Fruit fly (Drosophila melanogaster): ENCODE results near the gene CG31098.

The CG31098 gene

DNA sequence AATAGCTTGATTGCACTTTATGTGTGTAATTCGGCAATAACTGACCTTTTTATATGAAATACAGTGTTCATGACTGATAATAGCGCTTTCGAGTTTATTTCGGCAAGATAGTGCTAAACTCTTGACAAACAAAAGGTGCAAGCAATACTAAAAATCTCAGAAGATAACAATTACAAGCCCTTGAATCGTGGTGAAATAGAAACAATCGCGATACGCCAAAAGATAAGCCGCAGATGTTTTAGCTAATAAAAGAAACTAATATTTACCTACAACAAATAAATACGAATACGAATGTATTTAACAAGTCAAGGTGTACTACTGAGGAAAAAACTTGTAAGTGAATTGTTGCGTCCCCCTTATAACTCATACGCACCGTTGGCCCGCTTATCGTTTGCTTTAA is 17.5 kb downstream of the CG31098 start:
- peak; percentile 77 for TF ChIP-seq CG17801 (GFP tag; optimal IDR thresholded peaks at IDR 0.05; ENCODE audit: partially characterized antibody)

DNA sequence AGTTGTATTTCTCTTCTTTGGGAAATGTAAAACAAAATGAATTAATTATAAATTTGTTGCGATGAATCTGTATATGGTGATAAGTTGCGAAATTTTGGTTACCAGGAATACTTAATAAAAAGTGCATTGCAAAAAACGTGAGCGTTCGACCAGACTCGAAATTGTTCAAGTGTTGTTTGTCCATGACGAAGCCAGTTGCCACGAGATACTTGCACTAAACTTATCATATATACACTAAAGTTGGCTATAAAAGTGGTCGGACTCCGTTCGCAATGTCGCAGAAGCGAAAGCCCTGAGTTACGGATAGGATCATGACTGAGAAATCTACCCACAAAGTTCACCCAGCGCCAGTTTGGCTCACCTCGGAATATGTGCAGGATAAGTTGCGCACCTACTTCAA is 19.2 kb downstream of the CG31098 start, which contains the start of gene CG11878:
Gene CG11878 (plus strand): TSS at position 301 of the 400 bp plus-strand sequence.
- no peak for TF ChIP-seq CG17801 (GFP tag; optimal IDR thresholded peaks at IDR 0.05; ENCODE audit: partially characterized antibody)

DNA sequence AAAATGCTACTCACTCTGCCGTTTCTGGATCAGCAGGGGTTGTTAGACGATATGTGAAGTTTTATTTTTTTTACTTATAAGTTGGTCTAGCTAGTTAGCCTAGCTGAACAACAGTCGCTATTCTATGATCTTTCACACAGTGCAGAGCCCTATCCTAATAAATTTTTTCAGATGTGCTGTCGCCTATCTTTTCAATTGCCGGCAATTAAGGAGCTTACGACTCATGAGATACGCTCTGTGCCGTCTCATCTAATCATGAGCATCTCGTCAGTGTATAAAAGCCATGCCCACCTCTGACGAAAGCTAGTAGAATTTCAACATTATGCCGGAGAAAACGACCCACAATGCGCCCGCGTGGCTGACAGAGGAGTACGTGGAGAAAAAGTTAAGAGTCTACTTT is 22.9 kb downstream of the CG31098 start, which contains the start of the genes CG11889 and CG11891:
Gene CG11889 (plus strand): TSS at position 301 of the 400 bp plus-strand sequence.
Gene CG11891 (plus strand): TSS at position 301 of the 400 bp plus-strand sequence.
- no peak for TF ChIP-seq CG17801 (GFP tag; optimal IDR thresholded peaks at IDR 0.05; ENCODE audit: partially characterized antibody)

DNA sequence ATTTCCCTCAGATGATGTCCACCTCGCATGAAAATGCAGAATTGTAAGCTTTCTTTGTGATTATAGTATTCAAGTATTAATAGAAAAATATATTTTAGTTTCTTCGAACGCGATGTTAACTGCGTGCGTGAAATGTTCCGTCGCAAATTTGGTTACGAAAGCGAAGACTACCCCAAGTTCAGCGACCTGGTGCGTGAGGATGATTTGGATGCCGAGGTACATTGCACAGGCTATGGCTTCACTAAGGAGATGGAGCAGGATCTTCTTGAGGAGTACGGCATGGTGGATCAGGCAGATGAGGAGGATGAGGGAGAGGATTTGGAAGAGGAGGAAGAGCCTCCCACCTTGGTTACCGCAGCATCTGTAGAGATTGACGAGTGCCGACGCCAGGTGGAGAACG is 26.0 kb downstream of the CG31098 start:
- TF ChIP-seq CG17801 (GFP tag; optimal IDR thresholded peaks at IDR 0.05; ENCODE audit: partially characterized antibody) = no peak

DNA sequence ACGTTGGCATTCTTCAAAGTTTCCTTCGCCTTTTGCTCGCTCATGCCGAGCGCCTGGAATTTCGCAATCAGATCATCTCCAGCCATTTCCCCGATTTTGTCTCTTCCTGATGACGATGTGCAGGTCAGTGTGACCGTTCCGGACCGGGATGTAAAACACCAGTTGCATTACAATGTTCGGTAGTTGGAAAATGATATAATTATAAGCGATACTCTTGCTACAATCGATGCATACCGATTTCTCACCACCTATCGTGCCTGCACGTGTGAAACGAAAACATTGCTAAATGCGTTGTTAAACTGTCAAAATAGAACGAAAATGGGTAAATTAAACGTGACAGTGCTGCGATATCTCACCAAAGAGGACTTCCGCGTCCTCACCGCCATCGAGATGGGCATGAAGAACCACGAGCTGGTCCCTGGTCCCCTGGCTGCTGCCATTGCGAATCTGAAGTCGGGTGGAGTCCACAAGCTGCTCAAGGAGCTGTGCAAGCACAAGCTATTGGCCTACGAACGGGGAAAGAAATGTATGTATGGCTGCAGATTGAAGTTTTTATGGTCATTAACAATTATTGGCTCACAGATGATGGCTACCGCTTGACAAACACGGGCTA is 27.1 kb downstream of the CG31098 start, which contains the start of the genes GlnRS and RIOK2:
Gene GlnRS (minus strand): TSS at position 133 of the 613 bp plus-strand sequence.
Gene RIOK2 (plus strand): TSS at position 256 of the 613 bp plus-strand sequence.
- TF ChIP-seq CG17801 (GFP tag; optimal IDR thresholded peaks at IDR 0.05; ENCODE audit: partially characterized antibody) = peak; percentile 65

DNA sequence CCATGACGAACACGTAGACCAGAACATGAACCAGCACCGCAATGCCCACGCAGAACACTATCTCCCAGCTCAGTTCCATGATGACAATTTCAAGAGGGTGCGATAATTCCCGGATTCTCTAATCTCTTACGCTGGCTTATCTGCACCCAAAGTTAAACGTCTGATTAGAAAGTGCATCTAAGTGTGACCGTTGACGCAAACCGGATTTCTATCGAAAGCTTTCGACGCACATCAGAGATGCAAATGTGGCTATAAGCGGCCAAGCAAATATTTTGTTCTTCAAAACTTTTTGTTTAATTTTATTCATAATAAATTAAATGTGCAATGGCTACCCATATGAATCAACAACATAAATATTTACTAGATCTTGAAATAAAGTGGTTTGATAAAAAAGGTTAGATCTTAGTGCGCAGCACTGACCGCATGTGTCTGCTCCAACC is 30.4 kb downstream of the CG31098 start, which contains the start of the genes Kdsr and CG11858:
Gene Kdsr (minus strand): TSS at position 177 of the 440 bp plus-strand sequence.
Gene CG11858 (plus strand): TSS at position 420 of the 440 bp plus-strand sequence.
- TF ChIP-seq CG17801 (GFP tag; optimal IDR thresholded peaks at IDR 0.05; ENCODE audit: partially characterized antibody) = peak; percentile 83

DNA sequence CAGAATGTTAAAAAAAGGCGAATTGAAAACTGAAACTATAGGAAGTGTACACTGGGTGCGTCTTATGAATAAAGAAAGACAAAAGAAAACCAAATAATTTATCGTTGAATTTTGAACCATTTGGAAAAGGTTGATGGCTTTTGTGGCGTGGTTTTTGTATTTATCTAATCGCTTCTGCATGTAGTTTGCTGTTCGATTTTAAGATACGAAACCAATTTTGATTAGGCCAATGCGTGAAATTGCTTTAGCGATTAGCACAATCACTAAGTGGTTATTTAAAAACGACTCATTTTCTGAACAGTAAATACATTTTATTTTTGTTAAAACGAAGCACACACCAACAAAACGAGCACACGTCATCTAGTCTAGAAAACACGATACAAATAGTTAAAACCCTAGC is 32.1 kb downstream of the CG31098 start:
- TF ChIP-seq CG17801 (GFP tag; optimal IDR thresholded peaks at IDR 0.05; ENCODE audit: partially characterized antibody) = no peak

DNA sequence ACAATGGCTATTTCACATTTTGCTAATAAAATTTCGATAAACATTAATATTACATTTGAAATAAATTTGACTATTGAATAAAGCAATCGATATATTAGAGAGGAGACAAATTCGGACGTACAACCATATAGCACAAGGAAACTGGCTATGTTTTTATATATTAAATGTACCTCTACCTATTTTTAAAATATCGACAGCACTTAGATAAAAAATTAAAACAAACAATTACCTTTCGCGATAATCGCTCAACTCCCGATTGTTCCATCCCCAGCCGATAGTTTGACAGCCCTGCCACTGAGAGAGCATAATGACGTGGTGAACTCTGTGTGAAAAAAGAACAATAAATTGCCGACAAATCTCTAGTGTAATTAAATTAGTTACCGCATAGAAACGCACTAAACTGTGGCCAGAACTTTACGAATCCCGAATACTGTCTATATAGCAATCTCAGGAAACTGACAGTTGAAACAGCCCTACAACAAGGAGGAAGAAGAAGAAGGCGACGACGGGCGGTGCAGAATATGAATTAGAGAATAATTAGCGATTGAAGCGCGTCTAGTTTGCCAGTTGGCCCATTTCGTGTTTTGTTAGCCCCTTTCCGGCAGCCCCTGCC is 34.0 kb downstream of the CG31098 start, which contains the start of gene CG11857:
Gene CG11857 (plus strand): TSS at position 271 of the 613 bp plus-strand sequence.
- TF ChIP-seq CG17801 (GFP tag; optimal IDR thresholded peaks at IDR 0.05; ENCODE audit: partially characterized antibody) = peak; percentile 97

DNA sequence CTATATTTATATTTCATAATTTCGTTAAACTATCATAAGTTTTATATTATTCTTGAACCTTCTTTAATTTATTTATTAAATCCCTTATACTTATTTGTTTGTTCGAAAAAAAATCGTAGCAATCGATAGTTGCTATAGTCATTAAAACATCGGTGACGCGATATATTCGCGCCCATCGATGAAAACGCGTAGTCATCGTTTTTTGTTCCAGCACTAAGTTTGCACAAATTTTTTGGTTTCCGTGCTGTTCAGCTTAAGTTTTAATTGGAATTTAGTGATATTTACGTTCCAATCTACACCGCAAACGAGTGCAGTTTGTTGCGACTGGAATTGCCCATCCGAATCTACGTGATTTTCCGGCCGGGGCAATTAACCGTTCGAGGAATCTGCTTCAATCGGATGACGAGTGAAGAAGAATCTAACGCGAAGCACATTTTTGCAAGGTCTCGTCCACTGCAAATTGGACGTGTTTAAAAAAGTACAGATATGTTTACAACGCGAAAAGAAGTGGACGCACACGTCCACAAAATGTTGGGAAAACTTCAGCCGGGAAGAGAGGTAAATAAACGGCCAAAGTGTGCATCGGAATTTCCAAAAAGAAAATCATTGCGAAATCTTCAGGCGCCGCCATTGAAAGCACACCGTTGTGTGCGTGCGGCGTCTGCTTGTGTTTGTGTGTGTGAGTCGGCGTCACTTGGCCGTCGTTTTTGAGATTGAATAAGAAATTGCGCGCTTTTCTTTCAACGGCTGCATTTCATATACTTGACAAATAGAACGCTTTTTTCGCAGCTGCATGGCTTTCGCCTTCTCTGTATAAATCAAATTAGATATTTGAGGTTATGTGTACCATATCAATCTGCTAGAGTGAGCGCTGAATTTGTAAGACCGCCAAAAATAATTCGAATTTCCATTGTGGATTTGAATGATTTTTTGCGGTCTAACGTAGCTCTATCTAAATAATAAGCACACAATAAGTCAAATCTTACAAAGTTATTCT is 43.3 kb downstream of the CG31098 start, which contains the start of gene Nup358:
Gene Nup358 (plus strand): TSS at position 204 of the 997 bp plus-strand sequence.
- peak; percentile 66 for TF ChIP-seq CG17801 (GFP tag; optimal IDR thresholded peaks at IDR 0.05; ENCODE audit: partially characterized antibody)

DNA sequence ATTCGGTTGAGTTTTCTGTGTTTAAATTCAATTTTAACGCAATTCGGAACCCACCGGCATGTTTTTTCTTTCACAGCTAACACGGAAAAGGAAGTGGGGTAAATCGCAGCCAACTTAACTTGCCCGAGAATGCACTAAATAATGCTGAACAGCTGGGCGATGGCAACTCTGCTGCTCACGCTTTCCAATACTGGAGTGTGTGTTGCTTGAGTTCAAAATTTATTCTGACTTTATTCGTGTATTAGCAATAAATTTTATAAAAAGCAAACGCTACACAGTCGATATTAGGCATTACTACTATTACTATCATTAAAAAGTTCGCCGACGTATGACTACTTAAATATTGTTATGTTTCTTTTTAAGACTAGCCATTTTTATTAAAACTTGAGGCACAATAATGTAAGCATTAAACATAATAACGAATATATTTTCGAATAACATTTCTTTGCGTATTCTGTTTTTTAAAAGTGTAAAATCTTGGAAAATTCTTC is 45.4 kb downstream of the CG31098 start, which contains the start of the genes RpS27 and Nup37:
Gene RpS27 (minus strand): TSS at position 136 of the 491 bp plus-strand sequence.
Gene Nup37 (plus strand): TSS at position 280 of the 491 bp plus-strand sequence.
- TF ChIP-seq CG17801 (GFP tag; optimal IDR thresholded peaks at IDR 0.05; ENCODE audit: partially characterized antibody) = peak; percentile 89

DNA sequence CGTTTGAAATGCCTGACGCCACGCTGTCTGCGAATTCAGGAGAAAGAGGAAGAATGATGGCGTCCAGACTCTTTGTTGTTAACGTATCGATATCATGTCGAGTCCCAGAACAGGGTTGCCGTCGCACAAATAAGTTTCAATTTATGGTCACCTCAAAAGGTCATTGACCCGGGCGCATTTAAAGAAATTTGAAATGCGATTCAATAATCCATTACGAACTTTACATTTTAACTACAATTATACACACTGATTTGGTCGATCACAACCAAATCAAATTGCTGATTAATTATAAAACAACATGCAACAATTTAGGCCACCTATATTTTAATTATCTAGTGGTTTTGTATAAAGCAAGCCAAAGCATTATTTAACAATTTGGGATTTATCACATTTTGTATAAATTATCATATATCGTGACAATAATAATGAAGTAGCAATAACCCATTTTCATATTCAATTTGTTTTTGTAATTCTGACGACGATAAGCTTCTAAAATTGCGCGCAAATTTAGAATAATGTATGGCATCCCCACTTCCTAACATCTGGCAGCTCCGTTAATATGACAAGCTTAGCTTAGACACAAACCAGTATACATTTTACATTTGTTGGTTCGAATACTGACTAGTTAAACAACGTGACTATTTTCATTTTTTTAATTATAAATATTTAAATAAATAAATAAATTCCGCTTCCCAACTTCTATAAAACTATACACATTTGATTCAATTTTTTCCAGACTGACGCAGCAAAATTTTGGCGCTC is 47.5 kb downstream of the CG31098 start, which contains the start of gene bam:
Gene bam (minus strand): TSS at position 58 of the 762 bp plus-strand sequence.
- no peak for TF ChIP-seq CG17801 (GFP tag; optimal IDR thresholded peaks at IDR 0.05; ENCODE audit: partially characterized antibody)

DNA sequence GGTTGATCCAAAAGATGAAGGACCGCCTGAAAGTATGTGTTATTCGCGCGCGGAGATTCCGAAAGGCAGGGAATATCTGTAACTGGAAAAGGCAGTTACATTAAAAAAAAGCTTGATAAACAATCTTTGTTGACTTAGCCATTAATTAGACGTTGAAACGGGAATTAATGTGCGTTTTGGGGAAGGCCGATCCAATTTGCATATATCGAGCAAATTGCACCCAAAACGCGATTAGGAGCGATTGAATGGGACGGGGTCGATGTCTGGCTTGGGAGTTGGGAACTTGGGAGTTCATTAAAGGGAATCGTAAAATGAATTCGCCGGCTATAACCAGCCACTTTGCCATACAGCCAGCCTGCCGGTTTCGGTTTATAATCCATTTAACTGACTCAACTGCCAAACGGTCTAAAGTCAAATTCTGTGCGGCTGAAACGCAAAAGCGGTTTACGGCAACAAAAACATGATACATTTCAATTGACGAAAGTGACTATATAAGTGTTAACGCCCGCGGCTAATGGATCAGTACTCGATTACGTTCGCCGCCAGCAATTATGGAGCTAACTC is 51.2 kb downstream of the CG31098 start, which contains the start of gene CG11854:
Gene CG11854 (plus strand): TSS at position 514 of the 564 bp plus-strand sequence.
- no peak for TF ChIP-seq CG17801 (GFP tag; optimal IDR thresholded peaks at IDR 0.05; ENCODE audit: partially characterized antibody)
